Fruit fly (Drosophila melanogaster) whole organism, embryonic: ENCODE results near the gene yellow-e.

Experiments used
- Awh ChIP-seq: fragments of 200-800 bp; sonication (Bioruptor generic); IDR thresholded peaks from 2 replicates; pipeline ENCODE4, ENCODE4 v1.3.6; 2022; ENCODE audit warnings: missing biosample characterization, missing genetic modification characterization
- BtbVII ChIP-seq: fragments of 200-800 bp; sonication (Bioruptor generic); optimal IDR thresholded peaks from 3 replicates; lab custom pipeline; 2017; ENCODE audit warnings: missing biosample characterization, mild to moderate bottlenecking, missing genetic modification characterization
- CG10209 ChIP-seq: fragments of 200-800 bp; sonication (Bioruptor generic); optimal IDR thresholded peaks from 3 replicates; lab custom pipeline; 2017; ENCODE audit warnings: missing biosample characterization, mild to moderate bottlenecking, missing genetic modification characterization, missing genetic modification reagents
- CG10565 ChIP-seq: fragments of 200-800 bp; sonication (Bioruptor generic); optimal IDR thresholded peaks from 3 replicates; lab custom pipeline; 2016; ENCODE audit warnings: missing biosample characterization, mild to moderate bottlenecking, missing genetic modification characterization
- CG12071 ChIP-seq: fragments of 200-800 bp; sonication (Bioruptor generic); optimal IDR thresholded peaks from 3 replicates; lab custom pipeline; 2018; ENCODE audit warnings: missing biosample characterization, mild to moderate bottlenecking, missing genetic modification characterization
- CG12219 ChIP-seq: fragments of 200-800 bp; sonication (Bioruptor generic); optimal IDR thresholded peaks from 3 replicates; lab custom pipeline; 2018; ENCODE audit warnings: missing biosample characterization, mild to moderate bottlenecking, missing genetic modification characterization
- CG14050 ChIP-seq: fragments of 200-800 bp; sonication (Bioruptor generic); IDR thresholded peaks from 3 replicates; pipeline ENCODE4 v1.3.6; 2022; ENCODE audit warnings: missing biosample characterization, missing genetic modification characterization
- CG17328 ChIP-seq: fragments of 200-800 bp; sonication (Bioruptor generic); IDR thresholded peaks from 2 replicates; pipeline ENCODE4 v1.3.6; 2022; ENCODE audit warnings: missing biosample characterization, missing genetic modification characterization
- CG2116 ChIP-seq: fragments of 200-800 bp; sonication (Bioruptor generic); optimal IDR thresholded peaks from 3 replicates; lab custom pipeline; 2018; ENCODE audit warnings: missing biosample characterization, mild to moderate bottlenecking, missing genetic modification characterization
- CG32532 ChIP-seq: fragments of 200-800 bp; sonication (Bioruptor generic); IDR thresholded peaks from 2 replicates; pipeline ENCODE4 v1.3.6; 2022; ENCODE audit warnings: missing biosample characterization, missing genetic modification characterization
- CG33213 ChIP-seq: fragments of 200-800 bp; sonication (Bioruptor generic); optimal IDR thresholded peaks from 3 replicates; lab custom pipeline; 2016; ENCODE audit warnings: missing biosample characterization, missing genetic modification characterization
- CG6791 ChIP-seq: fragments of 200-800 bp; sonication (Bioruptor generic); IDR thresholded peaks from 3 replicates; pipeline ENCODE4 v1.3.6; 2022; ENCODE audit warnings: missing biosample characterization, missing genetic modification characterization; ENCODE audit not compliant: partially characterized antibody
- CG7963 ChIP-seq: fragments of 200-800 bp; sonication (Bioruptor generic); IDR thresholded peaks from 3 replicates; pipeline ENCODE4 v1.3.6; 2022; ENCODE audit warnings: missing biosample characterization, missing genetic modification characterization; ENCODE audit not compliant: partially characterized antibody
- CG9437 ChIP-seq: fragments of 200-800 bp; sonication (Bioruptor generic); optimal IDR thresholded peaks from 2 replicates; lab custom pipeline; 2018; ENCODE audit warnings: missing biosample characterization, mild to moderate bottlenecking, missing genetic modification characterization
- CTCF ChIP-seq: fragments of 200-800 bp; sonication (Bioruptor generic); optimal IDR thresholded peaks from 2 replicates; lab custom pipeline; 2017; ENCODE audit warnings: missing biosample characterization, mild to moderate bottlenecking, missing genetic modification characterization, moderate library complexity
- D19B ChIP-seq: fragments of 200-800 bp; sonication (Bioruptor generic); optimal IDR thresholded peaks from 2 replicates; lab custom pipeline; 2017; ENCODE audit warnings: missing biosample characterization, mild to moderate bottlenecking, missing genetic modification characterization
- Drgx ChIP-seq: fragments of 200-800 bp; sonication (Bioruptor generic); IDR thresholded peaks from 2 replicates; pipeline ENCODE4 v1.3.6; 2022; ENCODE audit warnings: missing biosample characterization, missing genetic modification characterization
- Hr3 ChIP-seq: fragments of 200-800 bp; sonication (Bioruptor generic); optimal IDR thresholded peaks from 3 replicates; lab custom pipeline; 2016; ENCODE audit warnings: missing biosample characterization, missing genetic modification characterization
- Hr78 ChIP-seq, 2 experiments: fragments of 200-800 bp in 1 of 2; fragments of >200 bp in 1 of 2; sonication (Bioruptor generic) in 1 of 2; optimal IDR thresholded peaks; 2 replicates each; lab custom pipeline; 2017 to 2019; ENCODE audit warnings: missing biosample characterization in 2 of 2, missing genetic modification characterization in 2 of 2, mild to moderate bottlenecking in 1 of 2, moderate library complexity in 1 of 2
- Myb ChIP-seq: fragments of 200-800 bp; sonication (Bioruptor generic); optimal IDR thresholded peaks from 2 replicates; lab custom pipeline; 2016; ENCODE audit warnings: missing biosample characterization, missing genetic modification characterization
- Nf-YC ChIP-seq: fragments of 200-800 bp; optimal IDR thresholded peaks from 3 replicates; lab custom pipeline; 2019; ENCODE audit warnings: missing biosample characterization, mild to moderate bottlenecking, missing genetic modification characterization, moderate library complexity
- PHDP ChIP-seq: fragments of 200-800 bp; sonication (Bioruptor generic); optimal IDR thresholded peaks from 3 replicates; lab custom pipeline; 2018; ENCODE audit warnings: missing biosample characterization, mild to moderate bottlenecking, missing genetic modification characterization, moderate library complexity
- Pdp1 ChIP-seq, 2 experiments: fragments of 200-800 bp; sonication (Bioruptor generic); optimal IDR thresholded peaks; 3 replicates each; lab custom pipeline; 2016; ENCODE audit warnings: missing biosample characterization in 2 of 2, missing genetic modification characterization in 2 of 2, mild to moderate bottlenecking in 1 of 2, moderate library complexity in 1 of 2
- Ravus ChIP-seq: fragments of 200-800 bp; sonication (Bioruptor generic); IDR thresholded peaks from 2 replicates; pipeline ENCODE4 v1.3.6; 2022; ENCODE audit warnings: missing biosample characterization, missing genetic modification characterization
- Rx ChIP-seq: fragments of 200-800 bp; sonication (Bioruptor generic); IDR thresholded peaks from 2 replicates; pipeline ENCODE4 v1.3.6; 2022; ENCODE audit warnings: missing biosample characterization, missing genetic modification characterization
- Six4 ChIP-seq: fragments of 200-800 bp; sonication (Bioruptor generic); optimal IDR thresholded peaks from 2 replicates; lab custom pipeline; 2016; ENCODE audit warnings: missing biosample characterization, missing genetic modification characterization
- Sox100B ChIP-seq: fragments of 200-800 bp; sonication (Bioruptor generic); optimal IDR thresholded peaks from 3 replicates; lab custom pipeline; 2018; ENCODE audit warnings: missing biosample characterization, mild to moderate bottlenecking, missing genetic modification characterization
- Tbp ChIP-seq: fragments of >200 bp; optimal IDR thresholded peaks from 2 replicates; lab custom pipeline; 2018; ENCODE audit warnings: missing biosample characterization, missing genetic modification characterization
- YL-1 ChIP-seq: fragments of 200-800 bp; sonication (Bioruptor generic); optimal IDR thresholded peaks from 3 replicates; lab custom pipeline; 2017; ENCODE audit warnings: missing biosample characterization, mild to moderate bottlenecking, missing genetic modification characterization
- ase ChIP-seq: fragments of 200-800 bp; sonication (Bioruptor generic); IDR thresholded peaks from 3 replicates; pipeline ENCODE4 v1.3.6; 2022; ENCODE audit warnings: missing biosample characterization, missing genetic modification characterization
- bab2 ChIP-seq: fragments of 200-800 bp; sonication (Bioruptor generic); optimal IDR thresholded peaks from 2 replicates; lab custom pipeline; 2016; ENCODE audit warnings: missing biosample characterization, missing genetic modification characterization
- cg ChIP-seq: fragments of 200-800 bp; sonication (Bioruptor generic); optimal IDR thresholded peaks from 3 replicates; lab custom pipeline; 2019; ENCODE audit warnings: missing biosample characterization, mild to moderate bottlenecking, missing genetic modification characterization, moderate library complexity
- dpn ChIP-seq, 2 experiments: fragments of 200-800 bp; sonication (Bioruptor generic); optimal IDR thresholded peaks; 3 replicates each; lab custom pipeline; 2016; ENCODE audit warnings: missing biosample characterization in 2 of 2, missing genetic modification characterization in 2 of 2
- emc ChIP-seq: fragments of 200-800 bp; sonication (Bioruptor generic); optimal IDR thresholded peaks from 2 replicates; lab custom pipeline; 2016; ENCODE audit warnings: missing biosample characterization, missing genetic modification characterization
- fd64A ChIP-seq: fragments of 200-800 bp; sonication (Bioruptor generic); optimal IDR thresholded peaks from 3 replicates; lab custom pipeline; 2018; ENCODE audit warnings: missing biosample characterization, mild to moderate bottlenecking, missing genetic modification characterization
- grn ChIP-seq: fragments of 200-800 bp; sonication (Bioruptor generic); optimal IDR thresholded peaks from 3 replicates; lab custom pipeline; 2017; ENCODE audit warnings: missing biosample characterization, missing genetic modification characterization
- gsb ChIP-seq: fragments of 200-800 bp; sonication (Bioruptor generic); IDR thresholded peaks from 2 replicates; pipeline ENCODE4 v1.3.6; 2022; ENCODE audit warnings: missing biosample characterization, missing genetic modification characterization
- her ChIP-seq: fragments of 200-800 bp; sonication (Bioruptor generic); optimal IDR thresholded peaks from 2 replicates; lab custom pipeline; 2016; ENCODE audit warnings: missing biosample characterization, missing genetic modification characterization
- insv ChIP-seq, 2 experiments: fragments of 200-800 bp; sonication (Bioruptor generic); optimal IDR thresholded peaks; 3 replicates each; lab custom pipeline; 2016 to 2018; ENCODE audit warnings: missing biosample characterization in 2 of 2, missing genetic modification characterization in 2 of 2
- lab ChIP-seq: fragments of 200-800 bp; sonication (Bioruptor generic); optimal IDR thresholded peaks from 3 replicates; lab custom pipeline; 2017; ENCODE audit warnings: missing biosample characterization, missing genetic modification characterization, mild to moderate bottlenecking, moderate library complexity, missing genetic modification reagents
- luna ChIP-seq: fragments of 200-800 bp; sonication (Bioruptor generic); optimal IDR thresholded peaks from 2 replicates; lab custom pipeline; 2016; ENCODE audit warnings: missing biosample characterization, missing genetic modification characterization
- onecut ChIP-seq: fragments of 200-800 bp; sonication (Bioruptor generic); IDR thresholded peaks from 2 replicates; pipeline ENCODE4 v1.3.6; 2022; ENCODE audit warnings: missing biosample characterization, missing genetic modification characterization
- otp ChIP-seq: fragments of 200-800 bp; sonication (Bioruptor generic); IDR thresholded peaks from 3 replicates; pipeline ENCODE4, ENCODE4 v1.3.6; 2022; ENCODE audit warnings: missing biosample characterization, missing genetic modification characterization
- psq ChIP-seq: fragments of 200-800 bp; sonication (Bioruptor generic); optimal IDR thresholded peaks from 2 replicates; lab custom pipeline; 2017; ENCODE audit warnings: missing biosample characterization, missing genetic modification characterization
- repo ChIP-seq: fragments of 200-800 bp; sonication (Bioruptor generic); optimal IDR thresholded peaks from 2 replicates; lab custom pipeline; 2016; ENCODE audit warnings: missing biosample characterization, missing genetic modification characterization
- sqz ChIP-seq: fragments of 200-800 bp; sonication (Bioruptor generic); optimal IDR thresholded peaks from 3 replicates; lab custom pipeline; 2018; ENCODE audit warnings: missing biosample characterization, mild to moderate bottlenecking, missing genetic modification characterization
- tio ChIP-seq: fragments of 200-800 bp; sonication (Bioruptor generic); optimal IDR thresholded peaks from 2 replicates; lab custom pipeline; 2017; ENCODE audit warnings: missing biosample characterization, missing genetic modification characterization, inconsistent platforms
- tll ChIP-seq, 2 experiments: fragments of 200-800 bp in 1 of 2; fragments of >200 bp in 1 of 2; sonication (Bioruptor generic) in 1 of 2; optimal IDR thresholded peaks; 2 replicates each; lab custom pipeline; 2017 to 2019; ENCODE audit warnings: missing biosample characterization in 2 of 2, missing genetic modification characterization in 2 of 2, mild to moderate bottlenecking in 1 of 2, moderate library complexity in 1 of 2
- toy ChIP-seq: fragments of 200-800 bp; sonication (Bioruptor generic); IDR thresholded peaks from 2 replicates; pipeline ENCODE4 v1.3.6; 2022; ENCODE audit warnings: missing biosample characterization, missing genetic modification characterization
- vfl ChIP-seq: fragments of 200-800 bp; sonication (Bioruptor generic); optimal IDR thresholded peaks from 2 replicates; lab custom pipeline; 2016; ENCODE audit warnings: missing biosample characterization, missing genetic modification characterization

The yellow-e gene

DNA sequence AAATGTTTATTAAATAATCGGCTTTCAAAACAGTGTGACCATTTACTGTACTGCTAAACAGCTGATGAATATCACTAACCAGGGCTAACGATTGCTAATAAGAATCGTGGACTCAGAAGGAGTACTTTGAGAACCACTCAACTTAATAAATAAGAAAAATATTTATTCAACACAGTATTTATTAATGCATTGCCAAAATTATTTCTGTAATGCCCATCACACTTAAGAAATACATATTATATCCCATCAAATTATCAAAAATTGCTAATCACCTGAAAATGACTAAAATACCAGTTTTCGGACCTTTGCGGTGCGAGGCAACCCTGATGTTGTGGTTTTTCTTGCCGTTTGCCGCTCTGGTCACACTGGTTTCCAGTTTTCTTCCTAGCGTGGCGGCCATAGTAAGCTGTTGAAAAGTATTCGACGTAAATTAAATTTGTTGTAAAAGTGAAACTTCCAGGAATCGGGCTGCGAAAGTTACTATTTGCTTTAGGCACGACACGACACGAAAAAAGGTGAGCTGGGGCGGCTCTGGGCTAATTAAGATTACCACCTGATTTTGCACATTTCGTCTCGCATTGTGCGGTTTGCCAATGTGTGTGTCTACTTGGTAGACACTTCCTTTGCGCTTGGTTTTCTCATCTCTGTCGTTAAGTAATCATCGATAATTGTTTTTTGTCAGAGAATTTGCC is 33.2 kb downstream of the yellow-e start, which contains the start of the genes mRpS21 and Droj2 (continued):
- TF ChIP-seq tll (GFP tag; optimal IDR thresholded peaks at IDR 0.05; lab: Kevin White, UChicago) = peak in 1 of 2 experiments; percentile 28
- peak; percentile 22 for TF ChIP-seq CG10209 (GFP tag; lab: Kevin White, UChicago)
- no peak for TF ChIP-seq D19B (GFP tag; lab: Kevin White, UChicago)
- TF ChIP-seq tio (GFP tag; lab: Kevin White, UChicago) = no peak
- peak; percentile 96 for TF ChIP-seq CG2116 (GFP tag; lab: Kevin White, UChicago)
- TF ChIP-seq psq (GFP tag; lab: Kevin White, UChicago) = no peak
- peak; percentile 50 to 52 for TF ChIP-seq dpn (GFP tag; optimal IDR thresholded peaks at IDR 0.05; lab: Kevin White, UChicago)
- TF ChIP-seq Nf-YC = peak; percentile 67
- TF ChIP-seq Myb (GFP tag; lab: Kevin White, UChicago) = peak; percentile 48
- TF ChIP-seq Drgx (GFP tag; lab: Robert Waterston, UW) = no peak
- TF ChIP-seq her (GFP tag; lab: Kevin White, UChicago) = no peak
- TF ChIP-seq ase = no peak
- no peak for TF ChIP-seq gsb (GFP tag; lab: Robert Waterston, UW)
- TF ChIP-seq CG10565 = no peak
- peak; percentile 38 to 78 for TF ChIP-seq Pdp1 (GFP tag; optimal IDR thresholded peaks at IDR 0.05; lab: Kevin White, UChicago)
- no peak for TF ChIP-seq Ravus (GFP tag; lab: Robert Waterston, UW)
- TF ChIP-seq CG12219 (GFP tag; lab: Kevin White, UChicago) = no peak
- peak in 1 of 2 experiments; percentile 97 for TF ChIP-seq insv (GFP tag; optimal IDR thresholded peaks at IDR 0.05; lab: Kevin White, UChicago)
- TF ChIP-seq CG14050 = no peak
- TF ChIP-seq CG32532 (GFP tag; lab: Robert Waterston, UW) = peak; percentile 49; the same call in 1 of the 2 replicates
- no peak for TF ChIP-seq Awh (GFP tag; lab: Robert Waterston, UW)
- peak; percentile 14; the same call in 1 of the 2 replicates for TF ChIP-seq CG17328 (GFP tag; lab: Robert Waterston, UW)
- no peak for TF ChIP-seq vfl
- peak; percentile 44 for TF ChIP-seq lab (GFP tag; lab: Kevin White, UChicago)
- no peak for TF ChIP-seq sqz (GFP tag; lab: Kevin White, UChicago)
- TF ChIP-seq repo (GFP tag; lab: Kevin White, UChicago) = no peak
- TF ChIP-seq CG33213 (GFP tag; lab: Kevin White, UChicago) = peak; percentile 28
- TF ChIP-seq CG6791 = peak; percentile 30; the same call in 2 of the 3 replicates
- TF ChIP-seq luna (GFP tag; lab: Kevin White, UChicago) = no peak
- peak; percentile 3 for TF ChIP-seq YL-1 (GFP tag; lab: Kevin White, UChicago)
- TF ChIP-seq Rx (GFP tag; lab: Robert Waterston, UW) = no peak
- no peak for TF ChIP-seq BtbVII (GFP tag; lab: Kevin White, UChicago)
- TF ChIP-seq bab2 (GFP tag; lab: Kevin White, UChicago) = no peak
- TF ChIP-seq Tbp (GFP tag; lab: Kevin White, UChicago) = peak; percentile 20
- no peak for TF ChIP-seq emc
- peak; percentile 20 for TF ChIP-seq CG9437 (GFP tag; lab: Kevin White, UChicago)
- TF ChIP-seq CTCF = no peak
- no peak for TF ChIP-seq cg (GFP tag; lab: Kevin White, UChicago)
- TF ChIP-seq Six4 = peak; percentile 50
- TF ChIP-seq fd64A = no peak
- TF ChIP-seq CG12071 = no peak
- TF ChIP-seq CG7963 (GFP tag; lab: Robert Waterston, UW) = no peak
- TF ChIP-seq Sox100B (GFP tag; lab: Kevin White, UChicago) = no peak
- TF ChIP-seq onecut (GFP tag; lab: Robert Waterston, UW) = no peak
- no peak for TF ChIP-seq grn (GFP tag; lab: Kevin White, UChicago)
- peak; percentile 41 for TF ChIP-seq Hr3 (GFP tag; lab: Kevin White, UChicago)
- TF ChIP-seq otp (GFP tag; lab: Robert Waterston, UW) = peak; percentile 26; the same call in 1 of the 3 replicates
- peak; percentile 67 for TF ChIP-seq PHDP
- TF ChIP-seq toy = no peak
- TF ChIP-seq Hr78 (GFP tag; optimal IDR thresholded peaks at IDR 0.05; lab: Kevin White, UChicago) = no peak
